Fruit fly (Drosophila melanogaster) whole organism, embryonic: Measurements from ENCODE around the gene Rrp5.

Experiments
- Bgb ChIP-seq: fragments of 200-800 bp; sonication (Bioruptor generic); IDR thresholded peaks from 2 replicates; pipeline ENCODE4 v1.3.6; 2022; ENCODE audit warnings: missing biosample characterization, missing genetic modification characterization; ENCODE audit not compliant: partially characterized antibody
- CG10209 ChIP-seq: fragments of 200-800 bp; sonication (Bioruptor generic); optimal IDR thresholded peaks from 3 replicates; lab custom pipeline; 2017; ENCODE audit warnings: missing biosample characterization, mild to moderate bottlenecking, missing genetic modification characterization, missing genetic modification reagents
- CG10267 ChIP-seq: fragments of 200-800 bp; sonication (Bioruptor generic); optimal IDR thresholded peaks from 2 replicates; lab custom pipeline; 2018; ENCODE audit warnings: missing biosample characterization, mild to moderate bottlenecking, missing genetic modification characterization, moderate library complexity
- CG12104 ChIP-seq: fragments of 200-800 bp; sonication (Bioruptor generic); optimal IDR thresholded peaks from 3 replicates; lab custom pipeline; 2016; ENCODE audit warnings: missing biosample characterization, missing genetic modification characterization
- CG14014 ChIP-seq: fragments of 200-800 bp; sonication (Bioruptor generic); IDR thresholded peaks from 2 replicates; pipeline ENCODE4 v1.3.6; 2022; ENCODE audit warnings: missing biosample characterization, missing genetic modification characterization
- CG15479 ChIP-seq: fragments of 200-800 bp; sonication (Bioruptor generic); optimal IDR thresholded peaks from 3 replicates; lab custom pipeline; 2019; ENCODE audit warnings: missing biosample characterization, mild to moderate bottlenecking, missing genetic modification characterization, moderate library complexity
- CG15601 ChIP-seq: fragments of 200-800 bp; sonication (Bioruptor generic); optimal IDR thresholded peaks from 3 replicates; lab custom pipeline; 2019; ENCODE audit warnings: missing biosample characterization, mild to moderate bottlenecking, missing genetic modification characterization, moderate library complexity
- CG1602 ChIP-seq: fragments of 200-800 bp; sonication (Bioruptor generic); optimal IDR thresholded peaks from 3 replicates; lab custom pipeline; 2016; ENCODE audit warnings: missing biosample characterization, missing genetic modification characterization
- CG2116 ChIP-seq: fragments of 200-800 bp; sonication (Bioruptor generic); optimal IDR thresholded peaks from 3 replicates; lab custom pipeline; 2018; ENCODE audit warnings: missing biosample characterization, mild to moderate bottlenecking, missing genetic modification characterization
- CG2120 ChIP-seq: fragments of 200-800 bp; sonication (Bioruptor generic); optimal IDR thresholded peaks from 3 replicates; lab custom pipeline; 2016; ENCODE audit warnings: missing biosample characterization, missing genetic modification characterization
- CG2712 ChIP-seq: fragments of 200-800 bp; optimal IDR thresholded peaks from 3 replicates; lab custom pipeline; 2019; ENCODE audit warnings: missing biosample characterization, mild to moderate bottlenecking, missing genetic modification characterization, moderate library complexity
- CG3163 ChIP-seq: fragments of 200-800 bp; sonication (Bioruptor generic); optimal IDR thresholded peaks from 3 replicates; lab custom pipeline; 2016; ENCODE audit warnings: missing biosample characterization, missing genetic modification characterization
- CG34376 ChIP-seq: fragments of 200-800 bp; sonication (Bioruptor generic); optimal IDR thresholded peaks from 2 replicates; lab custom pipeline; 2018; ENCODE audit warnings: missing biosample characterization, mild to moderate bottlenecking, missing genetic modification characterization
- CG4424 ChIP-seq: fragments of 200-800 bp; sonication (Bioruptor generic); optimal IDR thresholded peaks from 3 replicates; lab custom pipeline; 2016; ENCODE audit warnings: missing biosample characterization, missing genetic modification characterization
- CG8089 ChIP-seq: fragments of 200-800 bp; sonication (Bioruptor generic); optimal IDR thresholded peaks from 3 replicates; lab custom pipeline; 2016; ENCODE audit warnings: missing biosample characterization, missing genetic modification characterization
- Deaf1 ChIP-seq: fragments of 200-800 bp; optimal IDR thresholded peaks from 3 replicates; lab custom pipeline; 2019; ENCODE audit warnings: missing biosample characterization, mild to moderate bottlenecking, missing genetic modification characterization, moderate library complexity
- E2f2 ChIP-seq: fragments of 200-800 bp; sonication (Bioruptor generic); IDR thresholded peaks from 2 replicates; pipeline ENCODE4 v1.3.6; 2022; ENCODE audit warnings: missing biosample characterization, missing genetic modification characterization
- H15 ChIP-seq: fragments of 200-800 bp; sonication (Bioruptor generic); IDR thresholded peaks from 3 replicates; pipeline ENCODE4 v1.3.6; 2022; ENCODE audit warnings: missing biosample characterization, missing genetic modification characterization
- HmgD ChIP-seq: fragments of 200-800 bp; sonication (Bioruptor generic); optimal IDR thresholded peaks from 3 replicates; lab custom pipeline; 2016; ENCODE audit warnings: missing biosample characterization, missing genetic modification characterization
- Hr51 ChIP-seq, 2 experiments: fragments of 200-800 bp; sonication (Bioruptor generic); optimal IDR thresholded peaks; 2 replicates in 1 of 2; 3 replicates in 1 of 2; lab custom pipeline; 2016 to 2018; ENCODE audit warnings: missing biosample characterization in 2 of 2, missing genetic modification characterization in 2 of 2, mild to moderate bottlenecking in 1 of 2, moderate library complexity in 1 of 2
- Lpt ChIP-seq: fragments of >200 bp; optimal IDR thresholded peaks from 2 replicates; lab custom pipeline; 2018; ENCODE audit warnings: missing biosample characterization, missing genetic modification characterization
- Myb ChIP-seq: fragments of 200-800 bp; sonication (Bioruptor generic); optimal IDR thresholded peaks from 2 replicates; lab custom pipeline; 2016; ENCODE audit warnings: missing biosample characterization, missing genetic modification characterization
- Taf1 ChIP-seq: fragments of 200-800 bp; sonication (Bioruptor generic); IDR thresholded peaks from 2 replicates; pipeline ENCODE4 v1.3.6; 2022; ENCODE audit warnings: missing biosample characterization, missing genetic modification characterization
- Trl ChIP-seq, 3 experiments: fragments of >200 bp in 2 of 3; fragments of 200-800 bp in 1 of 3; sonication (Bioruptor generic) in 1 of 3; optimal IDR thresholded peaks; 2 replicates in 1 of 3; 3 replicates in 2 of 3; lab custom pipeline; 2016 to 2017; ENCODE audit warnings: missing biosample characterization in 1 of 3, missing genetic modification characterization in 1 of 3
- Xrp1 ChIP-seq: fragments of 200-800 bp; sonication (Bioruptor generic); IDR thresholded peaks from 2 replicates; pipeline ENCODE4 v1.3.6; 2022; ENCODE audit warnings: missing biosample characterization, missing genetic modification characterization
- amos ChIP-seq: fragments of 200-800 bp; sonication (Bioruptor generic); IDR thresholded peaks from 2 replicates; pipeline ENCODE4 v1.3.6; 2022; ENCODE audit warnings: missing biosample characterization, missing genetic modification characterization; ENCODE audit not compliant: partially characterized antibody
- ase ChIP-seq: fragments of 200-800 bp; sonication (Bioruptor generic); IDR thresholded peaks from 3 replicates; pipeline ENCODE4 v1.3.6; 2022; ENCODE audit warnings: missing biosample characterization, missing genetic modification characterization
- chn ChIP-seq: fragments of 200-800 bp; sonication (Bioruptor generic); optimal IDR thresholded peaks from 2 replicates; lab custom pipeline; 2016; ENCODE audit warnings: missing biosample characterization, missing genetic modification characterization
- da ChIP-seq: fragments of 200-800 bp; sonication (Bioruptor generic); optimal IDR thresholded peaks from 2 replicates; lab custom pipeline; 2016; ENCODE audit warnings: missing biosample characterization, missing genetic modification characterization
- dan ChIP-seq: fragments of 200-800 bp; sonication (Bioruptor generic); IDR thresholded peaks from 2 replicates; pipeline ENCODE4 v1.3.6; 2022; ENCODE audit warnings: missing biosample characterization, missing genetic modification characterization
- en ChIP-seq: fragments of 200-800 bp; sonication (Bioruptor generic); optimal IDR thresholded peaks from 2 replicates; lab custom pipeline; 2016; ENCODE audit warnings: missing biosample characterization, missing genetic modification characterization
- ewg ChIP-seq: fragments of 200-800 bp; sonication (Bioruptor generic); optimal IDR thresholded peaks from 3 replicates; lab custom pipeline; 2017; ENCODE audit warnings: mild to moderate bottlenecking, missing biosample characterization, missing genetic modification reagents, missing genetic modification characterization
- fd102C ChIP-seq: fragments of 200-800 bp; sonication (Bioruptor generic); optimal IDR thresholded peaks from 2 replicates; lab custom pipeline; 2018; ENCODE audit warnings: missing biosample characterization, mild to moderate bottlenecking, missing genetic modification characterization, moderate library complexity
- hbn ChIP-seq: fragments of 200-800 bp; sonication (Bioruptor generic); IDR thresholded peaks from 2 replicates; pipeline ENCODE4 v1.3.6; 2022; ENCODE audit warnings: missing biosample characterization, missing genetic modification characterization; ENCODE audit not compliant: partially characterized antibody
- jing ChIP-seq: fragments of 200-800 bp; sonication (Bioruptor generic); optimal IDR thresholded peaks from 2 replicates; lab custom pipeline; 2018; ENCODE audit warnings: missing biosample characterization, mild to moderate bottlenecking, missing genetic modification characterization
- ken ChIP-seq: fragments of 200-800 bp; sonication (Bioruptor generic); IDR thresholded peaks from 3 replicates; pipeline ENCODE4 v1.3.6; 2022; ENCODE audit warnings: missing biosample characterization, missing genetic modification characterization
- klu ChIP-seq: fragments of 200-800 bp; sonication (Bioruptor generic); IDR thresholded peaks from 2 replicates; pipeline ENCODE4 v1.3.6; 2022; ENCODE audit warnings: missing biosample characterization, missing genetic modification characterization
- mirr ChIP-seq: fragments of 200-800 bp; sonication (Bioruptor generic); optimal IDR thresholded peaks from 3 replicates; lab custom pipeline; 2018; ENCODE audit warnings: missing biosample characterization, mild to moderate bottlenecking, missing genetic modification characterization
- mld ChIP-seq: fragments of 200-800 bp; sonication (Bioruptor generic); IDR thresholded peaks from 3 replicates; pipeline ENCODE4 v1.3.6; 2022; ENCODE audit warnings: missing biosample characterization, missing genetic modification characterization; ENCODE audit not compliant: partially characterized antibody
- nmo ChIP-seq: fragments of 200-800 bp; sonication (Bioruptor generic); optimal IDR thresholded peaks from 2 replicates; lab custom pipeline; 2018; ENCODE audit warnings: missing biosample characterization, mild to moderate bottlenecking, missing genetic modification characterization, moderate library complexity
- peb ChIP-seq: fragments of 200-800 bp; sonication (Bioruptor generic); IDR thresholded peaks from 2 replicates; pipeline ENCODE4 v1.3.6; 2022; ENCODE audit warnings: missing biosample characterization, missing genetic modification characterization
- repo ChIP-seq: fragments of 200-800 bp; sonication (Bioruptor generic); optimal IDR thresholded peaks from 2 replicates; lab custom pipeline; 2016; ENCODE audit warnings: missing biosample characterization, missing genetic modification characterization
- row ChIP-seq: fragments of 200-800 bp; sonication (Bioruptor generic); IDR thresholded peaks from 3 replicates; pipeline ENCODE4 v1.3.6; 2022; ENCODE audit warnings: missing biosample characterization, missing genetic modification characterization
- run ChIP-seq: fragments of 200-800 bp; sonication (Bioruptor generic); optimal IDR thresholded peaks from 3 replicates; lab custom pipeline; 2018; ENCODE audit warnings: missing biosample characterization, mild to moderate bottlenecking, missing genetic modification characterization
- sisA ChIP-seq: fragments of 200-800 bp; sonication (Bioruptor generic); IDR thresholded peaks from 2 replicates; pipeline ENCODE4 v1.3.6; 2022; ENCODE audit warnings: missing biosample characterization, missing genetic modification characterization
- stc ChIP-seq: fragments of 200-800 bp; sonication (Bioruptor generic); IDR thresholded peaks from 2 replicates; pipeline ENCODE4 v1.3.6; 2022; ENCODE audit warnings: missing biosample characterization, missing genetic modification characterization
- trh ChIP-seq: fragments of 200-800 bp; sonication (Bioruptor generic); optimal IDR thresholded peaks from 2 replicates; lab custom pipeline; 2016; ENCODE audit warnings: missing biosample characterization, missing genetic modification characterization
- zfh2 ChIP-seq: fragments of 200-800 bp; sonication (Bioruptor generic); optimal IDR thresholded peaks from 2 replicates; lab custom pipeline; 2016; ENCODE audit warnings: missing biosample characterization, missing genetic modification characterization

Rrp5 gene

DNA sequence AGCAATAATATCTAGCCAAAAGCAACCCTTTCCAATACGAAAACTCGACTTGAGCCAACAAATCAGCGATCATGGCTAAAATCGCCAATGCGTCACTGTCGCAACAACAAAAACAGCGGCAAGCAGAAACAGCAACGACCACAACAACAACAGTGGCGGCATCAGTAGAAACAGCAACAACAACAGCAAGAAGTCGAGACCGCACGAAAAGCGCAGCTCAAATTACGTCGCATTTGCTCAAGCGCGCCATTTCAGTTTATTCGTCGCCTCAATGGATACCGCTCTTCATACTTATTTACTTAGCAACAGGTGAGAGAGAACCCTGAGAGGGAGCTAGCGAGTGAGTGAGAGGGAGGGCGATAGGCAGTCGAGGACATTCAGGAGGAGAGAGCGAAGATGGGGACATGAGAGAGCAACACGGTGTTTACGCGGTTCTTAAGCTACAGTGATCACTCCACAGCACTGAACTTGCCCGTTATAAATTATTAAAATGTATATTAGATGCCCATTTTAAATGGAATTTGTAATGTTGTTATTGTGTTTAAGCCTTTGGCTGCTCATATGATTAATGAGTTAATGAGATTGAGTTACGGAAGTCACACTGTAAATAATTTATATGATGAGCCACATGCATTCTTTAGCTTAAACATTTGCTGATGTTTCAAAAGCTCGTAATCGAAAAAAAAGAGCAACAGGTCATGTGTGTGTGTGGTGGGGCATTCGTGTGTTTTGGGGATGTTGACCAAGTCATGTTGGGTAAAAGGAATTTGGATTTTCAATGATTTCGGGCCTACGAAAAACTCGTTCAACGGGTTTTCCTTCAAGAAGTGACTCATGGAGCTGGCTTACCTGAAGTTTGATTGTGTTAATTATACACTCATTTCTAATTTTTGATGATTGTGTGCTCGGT lies 37.3 kb downstream of the Rrp5 start (continued):
- peak; percentile 34 for TF ChIP-seq en (GFP tag; lab: Kevin White, UChicago)
- no peak for TF ChIP-seq HmgD
- peak; percentile 32 for TF ChIP-seq CG4424 (GFP tag; lab: Kevin White, UChicago)
- no peak for TF ChIP-seq Bgb
- TF ChIP-seq Deaf1 (tag; lab: Kevin White, UChicago), result peak; percentile 38
- peak; percentile 72 for TF ChIP-seq zfh2 (GFP tag; lab: Kevin White, UChicago)
- TF ChIP-seq ase, result peak; percentile 68; the same call in 2 of the 3 replicates
- TF ChIP-seq mirr, result peak; percentile 42
- no peak for TF ChIP-seq amos
- TF ChIP-seq CG2116, result peak; percentile 36
- peak; percentile 76 for TF ChIP-seq CG1602 (GFP tag; lab: Kevin White, UChicago)
- TF ChIP-seq CG8089, result peak; percentile 55
- peak; percentile 85 for TF ChIP-seq CG2712 (tag; lab: Kevin White, UChicago)
- TF ChIP-seq CG34376 (GFP tag; lab: Kevin White, UChicago), result no peak
- peak; percentile 75 for TF ChIP-seq stc
- TF ChIP-seq klu (GFP tag; lab: Robert Waterston, UW), result peak; percentile 68
- TF ChIP-seq dan (GFP tag; lab: Robert Waterston, UW), result peak; percentile 69
- TF ChIP-seq CG14014 (GFP tag; lab: Robert Waterston, UW), result peak; percentile 89
- TF ChIP-seq E2f2 (GFP tag; lab: Robert Waterston, UW), result peak; percentile 61
- no peak for TF ChIP-seq hbn
- no peak for TF ChIP-seq Lpt (GFP tag; lab: Kevin White, UChicago)
- TF ChIP-seq ewg (GFP tag; lab: Kevin White, UChicago), result peak; percentile 52
- peak; percentile 6 for TF ChIP-seq trh (GFP tag; lab: Kevin White, UChicago)
- TF ChIP-seq Myb (GFP tag; lab: Kevin White, UChicago), result peak; percentile 30
- TF ChIP-seq jing (GFP tag; lab: Kevin White, UChicago), result peak; percentile 45
- TF ChIP-seq CG10209 (GFP tag; lab: Kevin White, UChicago), result peak; percentile 84
- TF ChIP-seq CG15479 (GFP tag; lab: Kevin White, UChicago), result no peak
- peak; percentile 69 for TF ChIP-seq CG10267 (tag; lab: Kevin White, UChicago)
- peak; percentile 86 for TF ChIP-seq Xrp1 (GFP tag; lab: Robert Waterston, UW)
- TF ChIP-seq Taf1 (GFP tag; lab: Robert Waterston, UW), result peak; percentile 82
- TF ChIP-seq row (GFP tag; lab: Robert Waterston, UW), result peak; percentile 87
- peak; percentile 60 to 66 for TF ChIP-seq Trl (optimal IDR thresholded peaks at IDR 0.05; lab: Kevin White, UChicago)
- peak; percentile 62 for TF ChIP-seq Trl (GFP tag; optimal IDR thresholded peaks at IDR 0.05; lab: Kevin White, UChicago)
- peak; percentile 34 for TF ChIP-seq CG3163 (GFP tag; lab: Kevin White, UChicago)
- TF ChIP-seq Hr51 (GFP tag; optimal IDR thresholded peaks at IDR 0.05; lab: Kevin White, UChicago), result peak; percentile 67 to 78
- TF ChIP-seq ken (GFP tag; lab: Robert Waterston, UW), result peak; percentile 72; the same call in 2 of the 3 replicates
- peak; percentile 89 for TF ChIP-seq CG2120 (GFP tag; lab: Kevin White, UChicago)
- TF ChIP-seq peb, result peak; percentile 37; the same call in 1 of the 2 replicates
- peak; percentile 67 for TF ChIP-seq sisA (GFP tag; lab: Robert Waterston, UW)
- no peak for TF ChIP-seq mld (GFP tag; lab: Robert Waterston, UW)
- peak; percentile 73 for TF ChIP-seq nmo (GFP tag; lab: Kevin White, UChicago)
- peak; percentile 68; the same call in 2 of the 3 replicates for TF ChIP-seq H15 (GFP tag; lab: Robert Waterston, UW)
- peak; percentile 63 for TF ChIP-seq CG12104 (GFP tag; lab: Kevin White, UChicago)
- TF ChIP-seq da, result no peak
- TF ChIP-seq CG15601, result peak; percentile 60
- TF ChIP-seq fd102C (GFP tag; lab: Kevin White, UChicago), result peak; percentile 61
- TF ChIP-seq chn (GFP tag; lab: Kevin White, UChicago), result peak; percentile 65
- TF ChIP-seq run (tag; lab: Kevin White, UChicago), result peak; percentile 18
- peak; percentile 48 for TF ChIP-seq repo (GFP tag; lab: Kevin White, UChicago)
